Worm (Caenorhabditis elegans) whole organism, L4 larva: ENCODE results near the gene H37A05.4.

Source experiments
- ZK337.2 ChIP-seq: fragments of 200-800 bp; sonication (Bioruptor generic); IDR thresholded peaks from 2 replicates; pipeline ENCODE4 v1.3.6; 2022; ENCODE audit warnings: missing genetic modification reagents, missing genetic modification characterization, missing compliant biosample characterization
- fkh-10 ChIP-seq: fragments of 150-350 bp; optimal IDR thresholded peaks from 2 replicates; lab custom pipeline; 2014; ENCODE audit warnings: missing biosample characterization, missing genetic modification reagents, missing genetic modification characterization
- lin-13 ChIP-seq: fragments of 150-350 bp; optimal IDR thresholded peaks from 2 replicates; lab custom pipeline; 2014; ENCODE audit warnings: missing biosample characterization, missing genetic modification reagents, missing genetic modification characterization
- lin-15B ChIP-seq: fragments of 150-350 bp; sonication (generic microtip); optimal IDR thresholded peaks from 3 replicates; lab custom pipeline; 2014; ENCODE audit warnings: missing biosample characterization, missing genetic modification characterization
- lsy-2 ChIP-seq, 2 experiments: fragments of 150-350 bp in 1 of 2; sonication (generic microtip) in 1 of 2; optimal IDR thresholded peaks; 2 replicates each; lab custom pipeline; 2014 to 2017; ENCODE audit warnings: missing biosample characterization in 2 of 2, missing genetic modification characterization in 2 of 2
- mdl-1 ChIP-seq, 2 experiments: fragments of 150-350 bp in 1 of 2; sonication (generic microtip) in 1 of 2; optimal IDR thresholded peaks; 2 replicates each; lab custom pipeline; 2014 to 2017; ENCODE audit warnings: missing biosample characterization in 2 of 2, missing genetic modification characterization in 2 of 2
- nhr-11 ChIP-seq: fragments of 150-350 bp; optimal IDR thresholded peaks from 2 replicates; lab custom pipeline; 2014; ENCODE audit warnings: missing biosample characterization, missing genetic modification characterization
- nhr-28 ChIP-seq: fragments of 150-350 bp; optimal IDR thresholded peaks from 2 replicates; lab custom pipeline; 2014; ENCODE audit warnings: missing biosample characterization, missing genetic modification characterization
- set-16 ChIP-seq: fragments of 200-800 bp; sonication (Bioruptor generic); IDR thresholded peaks from 2 replicates; pipeline ENCODE4 v1.3.6; 2022; ENCODE audit warnings: missing genetic modification reagents, missing genetic modification characterization, missing compliant biosample characterization
- zag-1 ChIP-seq: fragments of 150-350 bp; optimal IDR thresholded peaks from 2 replicates; lab custom pipeline; 2014; ENCODE audit warnings: missing biosample characterization, missing genetic modification characterization

DNA sequence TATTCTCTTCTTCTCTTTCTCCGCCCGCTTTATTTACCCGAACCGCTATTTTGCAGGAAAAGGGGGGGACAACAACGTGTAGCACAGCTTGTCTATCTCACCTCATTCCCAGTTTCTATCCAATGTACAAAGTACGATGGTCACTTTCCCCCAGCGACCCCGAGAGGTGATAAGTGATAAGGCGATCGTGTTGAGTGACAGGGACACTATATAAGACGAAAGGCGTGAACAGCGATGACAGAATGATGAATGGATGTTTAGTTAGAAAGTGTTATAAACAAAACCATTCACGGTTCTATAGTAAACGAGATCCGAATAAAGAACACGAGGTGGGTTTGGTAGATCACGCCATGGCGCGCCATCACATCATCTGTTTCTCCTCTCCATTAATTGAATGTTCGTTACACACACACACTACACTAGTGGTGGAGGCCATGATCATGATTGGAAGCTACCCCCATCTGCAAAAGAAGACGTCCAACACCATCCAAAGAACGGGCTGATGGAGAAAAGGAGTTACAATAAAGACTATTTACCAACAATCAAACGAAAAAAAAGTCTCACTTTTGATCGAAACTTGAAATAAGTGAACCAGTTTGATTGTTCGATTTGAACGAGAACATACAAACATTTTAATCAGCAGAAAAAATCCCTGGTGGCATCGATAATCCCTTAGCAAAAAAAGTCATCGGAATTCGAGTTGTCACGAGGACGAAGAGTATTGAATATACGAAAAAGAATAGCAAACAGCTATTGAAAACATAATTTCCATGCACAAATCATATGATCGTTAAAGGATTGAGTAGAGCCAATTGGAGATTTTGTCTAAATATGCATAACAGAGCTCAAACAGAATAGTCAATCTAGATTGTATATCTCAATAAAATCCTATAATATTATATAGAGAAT is 7.0 kb upstream of the H37A05.4 start:
- TF ChIP-seq ZK337.2 (GFP tag; lab: Robert Waterston, UW) = 0 out of 2 replicates have a peak, but pooled peaks have one; percentile 2
- TF ChIP-seq lin-15B (tag; lab: Kevin White, UChicago) = no peak
- peak; percentile 3 for TF ChIP-seq nhr-11 (tag; lab: Kevin White, UChicago)
- TF ChIP-seq zag-1 = no peak
- no peak for TF ChIP-seq fkh-10 (GFP tag; lab: Kevin White, UChicago)
- peak; percentile 28; the same call in 1 of the 2 replicates for TF ChIP-seq set-16
- peak; percentile 46 to 51 for TF ChIP-seq lsy-2 (tag; optimal IDR thresholded peaks at IDR 0.05; lab: Kevin White, UChicago)
- TF ChIP-seq lin-13 (GFP tag; lab: Kevin White, UChicago) = peak; percentile 77
- peak; percentile 97 for TF ChIP-seq nhr-28 (tag; lab: Kevin White, UChicago)
- TF ChIP-seq mdl-1 (tag; optimal IDR thresholded peaks at IDR 0.05; lab: Kevin White, UChicago) = peak; percentile 72 to 93
